Worm (Caenorhabditis elegans) whole organism, L2 larva: ENCODE results near the gene lips-12.

Experiments used
- C34F6.9 ChIP-seq: fragments of 150-350 bp; optimal IDR thresholded peaks from 2 replicates; lab custom pipeline; 2014; ENCODE audit warnings: missing biosample characterization, missing genetic modification characterization
- R02D3.7 ChIP-seq: fragments of 150-350 bp; optimal IDR thresholded peaks from 2 replicates; lab custom pipeline; 2014; ENCODE audit warnings: missing biosample characterization, missing genetic modification characterization
- alr-1 ChIP-seq: fragments of 150-350 bp; optimal IDR thresholded peaks from 2 replicates; lab custom pipeline; 2014; ENCODE audit warnings: missing biosample characterization, missing genetic modification characterization
- aly-2 ChIP-seq: fragments of 150-350 bp; optimal IDR thresholded peaks from 2 replicates; lab custom pipeline; 2014; ENCODE audit warnings: missing biosample characterization, missing genetic modification characterization
- ama-1 ChIP-seq: fragments of 150-350 bp; optimal IDR thresholded peaks from 2 replicates; lab custom pipeline; 2018; ENCODE audit warnings: inconsistent platforms
- blmp-1 ChIP-seq: sonication (generic microtip); optimal IDR thresholded peaks from 2 replicates; lab custom pipeline; 2017; ENCODE audit warnings: missing genetic modification characterization, mild to moderate bottlenecking, missing compliant biosample characterization, antibody characterized with exemption, moderate library complexity; ENCODE audit not compliant: insufficient read depth
- ceh-16 ChIP-seq: fragments of 150-350 bp; optimal IDR thresholded peaks from 2 replicates; lab custom pipeline; 2014; ENCODE audit warnings: missing biosample characterization, missing genetic modification characterization
- crh-2 ChIP-seq: sonication (generic microtip); optimal IDR thresholded peaks from 2 replicates; lab custom pipeline; 2017; ENCODE audit warnings: missing biosample characterization, missing genetic modification characterization
- elt-3 ChIP-seq: sonication (generic microtip); optimal IDR thresholded peaks from 2 replicates; lab custom pipeline; 2017; ENCODE audit warnings: missing biosample characterization, missing genetic modification characterization
- fos-1 ChIP-seq: fragments of 150-350 bp; optimal IDR thresholded peaks from 2 replicates; lab custom pipeline; 2014; ENCODE audit warnings: missing biosample characterization, missing genetic modification characterization
- lin-39 ChIP-seq: fragments of 150-350 bp; optimal IDR thresholded peaks from 2 replicates; lab custom pipeline; 2014; ENCODE audit warnings: missing biosample characterization, missing genetic modification reagents, missing genetic modification characterization
- mdl-1 ChIP-seq, 2 experiments: fragments of 150-350 bp in 1 of 2; sonication (generic microtip) in 1 of 2; optimal IDR thresholded peaks; 2 replicates each; lab custom pipeline; 2017; ENCODE audit warnings: missing biosample characterization in 2 of 2, missing genetic modification characterization in 2 of 2
- nhr-11 ChIP-seq: fragments of 150-350 bp; optimal IDR thresholded peaks from 2 replicates; lab custom pipeline; 2014; ENCODE audit warnings: missing biosample characterization, missing genetic modification characterization
- nhr-12 ChIP-seq: fragments of 150-350 bp; optimal IDR thresholded peaks from 2 replicates; lab custom pipeline; 2014; ENCODE audit warnings: missing biosample characterization, missing genetic modification characterization
- nhr-129 ChIP-seq: fragments of 150-350 bp; optimal IDR thresholded peaks from 2 replicates; lab custom pipeline; 2014; ENCODE audit warnings: missing biosample characterization, missing genetic modification characterization
- nhr-21 ChIP-seq: fragments of 150-350 bp; optimal IDR thresholded peaks from 2 replicates; lab custom pipeline; 2014; ENCODE audit warnings: missing biosample characterization, missing genetic modification characterization
- nhr-237 ChIP-seq: fragments of 150-350 bp; optimal IDR thresholded peaks from 2 replicates; lab custom pipeline; 2014; ENCODE audit warnings: missing biosample characterization, missing genetic modification characterization
- nhr-25 ChIP-seq: fragments of 150-350 bp; sonication (generic microtip); optimal IDR thresholded peaks from 3 replicates; lab custom pipeline; 2014; ENCODE audit warnings: missing biosample characterization, missing genetic modification characterization
- peb-1 ChIP-seq: fragments of 150-350 bp; optimal IDR thresholded peaks from 2 replicates; lab custom pipeline; 2014; ENCODE audit warnings: missing biosample characterization, missing genetic modification characterization
- sem-4 ChIP-seq: fragments of 150-350 bp; optimal IDR thresholded peaks from 2 replicates; lab custom pipeline; 2014; ENCODE audit warnings: missing biosample characterization, missing genetic modification reagents, missing genetic modification characterization
- skn-1 ChIP-seq: sonication (generic microtip); optimal IDR thresholded peaks from 2 replicates; lab custom pipeline; 2017; ENCODE audit warnings: missing biosample characterization, missing genetic modification characterization
- sma-3 ChIP-seq: sonication (generic microtip); optimal IDR thresholded peaks from 2 replicates; lab custom pipeline; 2016; ENCODE audit warnings: missing genetic modification reagents, missing genetic modification characterization, missing compliant biosample characterization
- sma-9 ChIP-seq, 2 experiments: fragments of 150-350 bp in 1 of 2; sonication (generic microtip) in 1 of 2; optimal IDR thresholded peaks; 2 replicates each; lab custom pipeline; 2014 to 2016; ENCODE audit warnings: missing genetic modification characterization in 2 of 2, mild to moderate bottlenecking in 1 of 2, missing biosample characterization in 1 of 2, missing compliant biosample characterization in 1 of 2, missing genetic modification reagents in 1 of 2, moderate library complexity in 1 of 2
- snpc-4 ChIP-seq: fragments of 150-350 bp; optimal IDR thresholded peaks from 2 replicates; lab custom pipeline; 2014; ENCODE audit warnings: missing biosample characterization, missing genetic modification characterization
- unc-39 ChIP-seq: fragments of 150-350 bp; optimal IDR thresholded peaks from 2 replicates; lab custom pipeline; 2014; ENCODE audit warnings: missing biosample characterization, missing genetic modification characterization
- ztf-11 ChIP-seq: sonication (generic microtip); optimal IDR thresholded peaks from 2 replicates; lab custom pipeline; 2017; ENCODE audit warnings: missing biosample characterization, missing genetic modification characterization

The lips-12 gene

ce11 chrII:1152732-1153131 is 38.7 kb upstream of the lips-12 start:
- TF ChIP-seq C34F6.9 (tag; lab: Kevin White, UChicago) (no peak), unc-39 (no peak), nhr-25 (no peak), crh-2 (tag; lab: Kevin White, UChicago) (no peak), blmp-1 (tag; lab: Kevin White, UChicago) (no peak), R02D3.7 (no peak), lin-39 (no peak), nhr-129 (no peak), sma-3 (GFP tag; lab: Kevin White, UChicago) (no peak), aly-2 (tag; lab: Kevin White, UChicago) (no peak), sma-9 (GFP tag; optimal IDR thresholded peaks at IDR 0.05; lab: Kevin White, UChicago) (no peak), sma-9 (tag; optimal IDR thresholded peaks at IDR 0.05; lab: Kevin White, UChicago) (no peak), peb-1 (tag; lab: Kevin White, UChicago) (no peak), nhr-21 (tag; lab: Kevin White, UChicago) (no peak), ceh-16 (no peak), ama-1 (lab: Kevin White, UChicago) (no peak), nhr-11 (no peak), fos-1 (tag; lab: Kevin White, UChicago) (no peak)

- TF ChIP-seq nhr-237 (tag; lab: Kevin White, UChicago) (no peak), aly-2 (tag; lab: Kevin White, UChicago) (peak; percentile 16)
Observed at ce11 chrII:1151810-1152209, 37.8 kb upstream of the lips-12 start.

ce11 chrII:1149390-1149789 is 35.4 kb upstream of the lips-12 start:
- TF ChIP-seq sma-3 (GFP tag; lab: Kevin White, UChicago) (no peak), ztf-11 (tag; lab: Kevin White, UChicago) (no peak), lin-39 (no peak)

ce11 chrII:1143173-1143738 is 29.2 kb upstream of the lips-12 start:
- peak; percentile 44 for TF ChIP-seq fos-1 (tag; lab: Kevin White, UChicago)
- TF ChIP-seq sma-3 (GFP tag; lab: Kevin White, UChicago): peak; percentile 68
- peak; percentile 36 for TF ChIP-seq crh-2 (tag; lab: Kevin White, UChicago)
- TF ChIP-seq alr-1 (tag; lab: Kevin White, UChicago): no peak
- no peak for TF ChIP-seq sem-4
- no peak for TF ChIP-seq nhr-21 (tag; lab: Kevin White, UChicago)

- TF ChIP-seq nhr-12 (tag; lab: Kevin White, UChicago) (no peak), fos-1 (tag; lab: Kevin White, UChicago) (peak; percentile 2), blmp-1 (tag; lab: Kevin White, UChicago) (peak; percentile 50), unc-39 (no peak), nhr-25 (peak; percentile 20), crh-2 (tag; lab: Kevin White, UChicago) (peak; percentile 26)
Observed at ce11 chrII:1141720-1142574, 27.9 kb upstream of the lips-12 start.

- TF ChIP-seq mdl-1 (tag; optimal IDR thresholded peaks at IDR 0.05; lab: Kevin White, UChicago) (peak in 1 of 2 experiments; percentile 1), fos-1 (tag; lab: Kevin White, UChicago) (peak; percentile 18), elt-3 (tag; lab: Kevin White, UChicago) (no peak), skn-1 (tag; lab: Kevin White, UChicago) (peak; percentile 29)
Observed at ce11 chrII:1140689-1141088, 26.7 kb upstream of the lips-12 start, which contains the start of gene W09B6.4. Gene W09B6.4 (minus strand): TSS chrII:1140839.

ce11 chrII:1138618-1139017 is 24.6 kb upstream of the lips-12 start:
- TF ChIP-seq crh-2 (tag; lab: Kevin White, UChicago) (peak; percentile 4), fos-1 (tag; lab: Kevin White, UChicago) (peak; percentile 60), snpc-4 (tag; lab: Kevin White, UChicago) (no peak), sma-9 (GFP tag; optimal IDR thresholded peaks at IDR 0.05; lab: Kevin White, UChicago) (peak; percentile 42), sma-9 (tag; optimal IDR thresholded peaks at IDR 0.05; lab: Kevin White, UChicago) (no peak)
